Worm (Caenorhabditis elegans) whole organism, early embryonic: Measurements from ENCODE around the gene grl-7.

Source experiments
- F13C5.2 ChIP-seq: sonication (generic microtip); optimal IDR thresholded peaks from 2 replicates; lab custom pipeline; 2017; ENCODE audit warnings: mild to moderate bottlenecking, missing genetic modification characterization, inconsistent platforms, missing compliant biosample characterization
- ama-1 ChIP-seq: fragments of 150-350 bp; optimal IDR thresholded peaks from 2 replicates; lab custom pipeline; 2014
- ceh-36 ChIP-seq: sonication (generic microtip); optimal IDR thresholded peaks from 2 replicates; lab custom pipeline; 2016; ENCODE audit warnings: missing genetic modification characterization, inconsistent platforms, missing compliant biosample characterization
- flt-1 ChIP-seq: fragments of 200-800 bp; sonication (Bioruptor generic); IDR thresholded peaks from 2 replicates; pipeline ENCODE4 v1.3.6; 2022; ENCODE audit warnings: missing genetic modification characterization, missing compliant biosample characterization
- hnd-1 ChIP-seq: sonication (generic microtip); optimal IDR thresholded peaks from 2 replicates; lab custom pipeline; 2016; ENCODE audit warnings: missing genetic modification characterization, missing compliant biosample characterization

DNA sequence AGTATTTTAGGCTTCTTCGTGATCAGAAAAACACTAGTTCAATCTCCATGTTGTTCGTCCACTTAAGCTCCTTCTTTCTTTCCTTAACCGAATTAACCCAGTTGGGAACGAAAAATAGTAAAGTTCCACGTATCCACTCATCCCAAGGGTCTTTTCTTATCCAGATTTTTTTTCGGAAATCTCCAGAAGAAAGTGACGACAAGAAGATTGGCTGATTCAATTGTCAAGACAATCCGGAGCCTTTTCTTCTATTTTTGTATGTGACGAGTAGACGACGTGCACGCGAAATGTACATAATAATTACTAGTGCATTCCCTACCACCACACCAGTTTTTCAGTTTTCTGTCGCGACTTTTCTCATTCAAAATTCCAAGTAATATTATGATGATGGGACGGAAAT, 4.5 kb upstream of the grl-7 start:
- no peak for TF ChIP-seq hnd-1 (tag; lab: Kevin White, UChicago)
- TF ChIP-seq ama-1 (lab: Kevin White, UChicago) = no peak
- no peak for TF ChIP-seq F13C5.2 (tag; lab: Kevin White, UChicago)
- TF ChIP-seq ceh-36 (tag; lab: Kevin White, UChicago) = no peak
- TF ChIP-seq flt-1 (GFP tag; lab: Robert Waterston, UW) = no peak
